Fruit fly (Drosophila melanogaster) whole organism, pupa: ENCODE results near the gene mfas.
A peak's percentile ranks its signal among the peaks of the same experiment; 100 is the strongest.

Source experiments
- CG10348 ChIP-seq: fragments of 200-800 bp; sonication (Bioruptor generic); IDR thresholded peaks from 2 replicates; pipeline ENCODE4 v1.3.6; 2022; ENCODE audit warnings: missing biosample characterization, missing genetic modification characterization
- CG12605 ChIP-seq: fragments of 200-800 bp; sonication (Bioruptor generic); IDR thresholded peaks from 2 replicates; pipeline ENCODE4 v1.3.6; 2022; ENCODE audit warnings: missing biosample characterization, missing genetic modification characterization
- CG15710 ChIP-seq: fragments of 200-800 bp; sonication (Bioruptor generic); optimal IDR thresholded peaks from 2 replicates; lab custom pipeline; 2018; ENCODE audit warnings: missing biosample characterization, mild to moderate bottlenecking, missing genetic modification characterization, moderate library complexity
- CG17806 ChIP-seq: fragments of 200-800 bp; sonication (Bioruptor generic); optimal IDR thresholded peaks from 2 replicates; lab custom pipeline; 2018; ENCODE audit warnings: missing biosample characterization, mild to moderate bottlenecking, missing genetic modification characterization, moderate library complexity
- CG32121 ChIP-seq: fragments of 200-800 bp; sonication (Bioruptor generic); IDR thresholded peaks from 2 replicates; pipeline ENCODE4 v1.3.6; 2022; ENCODE audit warnings: missing biosample characterization, missing genetic modification characterization
- CG4496 ChIP-seq: fragments of 200-800 bp; sonication (Bioruptor generic); IDR thresholded peaks from 3 replicates; pipeline ENCODE4 v1.3.6; 2022; ENCODE audit warnings: missing biosample characterization, missing genetic modification characterization
- CG8159 ChIP-seq: fragments of 200-800 bp; sonication (Bioruptor generic); optimal IDR thresholded peaks from 3 replicates; lab custom pipeline; 2018; ENCODE audit warnings: missing biosample characterization, mild to moderate bottlenecking, missing genetic modification characterization, moderate library complexity
- CG8301 ChIP-seq: fragments of 200-800 bp; sonication (Bioruptor generic); optimal IDR thresholded peaks from 2 replicates; lab custom pipeline; 2018; ENCODE audit warnings: missing biosample characterization, mild to moderate bottlenecking, missing genetic modification characterization
- D1 ChIP-seq: fragments of 200-800 bp; sonication (Bioruptor generic); optimal IDR thresholded peaks from 2 replicates; lab custom pipeline; 2018; ENCODE audit warnings: missing biosample characterization, mild to moderate bottlenecking, missing genetic modification characterization, moderate library complexity
- Snoo ChIP-seq: fragments of 200-800 bp; sonication (Bioruptor generic); optimal IDR thresholded peaks from 3 replicates; lab custom pipeline; 2017; ENCODE audit warnings: missing biosample characterization, mild to moderate bottlenecking, missing genetic modification characterization, inconsistent platforms
- fd96Ca ChIP-seq: fragments of 200-800 bp; sonication (Bioruptor generic); IDR thresholded peaks from 3 replicates; pipeline ENCODE4 v1.3.6; 2022; ENCODE audit warnings: missing biosample characterization, missing genetic modification characterization
- rn ChIP-seq: fragments of 200-800 bp; sonication (Bioruptor generic); IDR thresholded peaks from 2 replicates; pipeline ENCODE4 v1.3.6; 2022; ENCODE audit warnings: missing biosample characterization, missing genetic modification characterization

DNA sequence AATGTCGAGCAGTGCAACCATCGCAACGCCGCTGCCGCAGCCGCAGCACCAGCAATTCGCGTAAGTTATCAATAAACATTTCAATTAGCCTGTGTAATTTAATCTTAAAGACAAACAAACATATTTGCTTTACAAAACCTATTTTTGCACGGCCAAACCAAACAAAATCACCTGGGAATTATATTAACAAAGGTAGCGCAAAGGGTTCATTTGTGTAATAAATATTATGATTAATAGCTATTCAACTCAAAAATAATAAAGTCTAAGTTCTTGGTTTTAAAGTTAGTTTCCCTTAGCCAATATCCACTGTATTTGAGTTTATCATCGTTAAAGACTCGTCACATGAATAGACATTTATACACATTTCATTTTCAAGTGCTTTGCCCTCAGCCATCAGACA is 23.9 kb downstream of the mfas start:
- peak; percentile 17 for TF ChIP-seq CG17806 (tag; lab: Kevin White, UChicago)
- no peak for TF ChIP-seq rn (GFP tag; lab: Robert Waterston, UW)
- peak; percentile 21 for TF ChIP-seq CG15710
- TF ChIP-seq Snoo (tag; lab: Kevin White, UChicago), result no peak
- peak; percentile 59 for TF ChIP-seq CG8301
- TF ChIP-seq CG12605 (GFP tag; lab: Robert Waterston, UW), result 0 out of 2 replicates have a peak, but pooled peaks have one; percentile 22
- no peak for TF ChIP-seq D1
- TF ChIP-seq fd96Ca (GFP tag; lab: Robert Waterston, UW), result no peak
- TF ChIP-seq CG4496 (GFP tag; lab: Robert Waterston, UW), result peak; percentile 45; the same call in 1 of the 3 replicates
- peak; percentile 71 for TF ChIP-seq CG32121 (GFP tag; lab: Robert Waterston, UW)
- peak; percentile 16 for TF ChIP-seq CG8159 (tag; lab: Kevin White, UChicago)
- no peak for TF ChIP-seq CG10348 (GFP tag; lab: Robert Waterston, UW)
